Fruit fly (Drosophila melanogaster) whole organism, pupa: ENCODE results near the gene mop.

Source experiments
- CG15710 ChIP-seq: fragments of 200-800 bp; sonication (Bioruptor generic); optimal IDR thresholded peaks from 2 replicates; lab custom pipeline; 2018; ENCODE audit warnings: missing biosample characterization, mild to moderate bottlenecking, missing genetic modification characterization, moderate library complexity
- CG34367 ChIP-seq: fragments of 200-800 bp; sonication (Bioruptor generic); optimal IDR thresholded peaks from 2 replicates; lab custom pipeline; 2018; ENCODE audit warnings: missing biosample characterization, mild to moderate bottlenecking, missing genetic modification characterization
- CG8159 ChIP-seq: fragments of 200-800 bp; sonication (Bioruptor generic); optimal IDR thresholded peaks from 3 replicates; lab custom pipeline; 2018; ENCODE audit warnings: missing biosample characterization, mild to moderate bottlenecking, missing genetic modification characterization, moderate library complexity
- CG9948 ChIP-seq: fragments of 200-800 bp; sonication (Bioruptor generic); optimal IDR thresholded peaks from 2 replicates; lab custom pipeline; 2018; ENCODE audit warnings: missing biosample characterization, mild to moderate bottlenecking, missing genetic modification characterization, moderate library complexity
- EcR ChIP-seq: fragments of 200-800 bp; sonication (Bioruptor generic); optimal IDR thresholded peaks from 3 replicates; lab custom pipeline; 2019; ENCODE audit warnings: missing biosample characterization, missing genetic modification characterization, mild to moderate bottlenecking, moderate library complexity, missing genetic modification reagents
- Ets98B ChIP-seq: fragments of 200-800 bp; sonication (Bioruptor generic); IDR thresholded peaks from 2 replicates; pipeline ENCODE4 v1.3.6; 2022; ENCODE audit warnings: missing biosample characterization, missing genetic modification characterization
- Pif1B ChIP-seq: fragments of 200-800 bp; sonication (Bioruptor generic); optimal IDR thresholded peaks from 3 replicates; lab custom pipeline; 2016; ENCODE audit warnings: missing biosample characterization, missing genetic modification characterization
- Snoo ChIP-seq: fragments of 200-800 bp; sonication (Bioruptor generic); optimal IDR thresholded peaks from 3 replicates; lab custom pipeline; 2017; ENCODE audit warnings: missing biosample characterization, mild to moderate bottlenecking, missing genetic modification characterization, inconsistent platforms
- gl ChIP-seq: fragments of 200-800 bp; sonication (Bioruptor generic); optimal IDR thresholded peaks from 2 replicates; lab custom pipeline; 2018; ENCODE audit warnings: missing biosample characterization, mild to moderate bottlenecking, missing genetic modification characterization
- rn ChIP-seq: fragments of 200-800 bp; sonication (Bioruptor generic); IDR thresholded peaks from 2 replicates; pipeline ENCODE4 v1.3.6; 2022; ENCODE audit warnings: missing biosample characterization, missing genetic modification characterization

dm6 chr3L:14781863-14782218, 5.9 kb upstream of the mop start:
- TF ChIP-seq gl (tag; lab: Kevin White, UChicago) (no peak), CG8159 (tag; lab: Kevin White, UChicago) (no peak), Pif1B (GFP tag; lab: Kevin White, UChicago) (no peak), rn (GFP tag; lab: Robert Waterston, UW) (no peak), EcR (GFP tag; lab: Kevin White, UChicago) (no peak), Snoo (tag; lab: Kevin White, UChicago) (no peak), CG15710 (no peak), CG34367 (no peak), Ets98B (GFP tag; lab: Robert Waterston, UW) (no peak), CG9948 (tag; lab: Kevin White, UChicago) (no peak)
